Worm (Caenorhabditis elegans) whole organism, L1 larva: Measurements from ENCODE around the gene nlp-2.

Experiments used
- C04F5.9 ChIP-seq: sonication (generic microtip); optimal IDR thresholded peaks from 2 replicates; lab custom pipeline; 2016; ENCODE audit warnings: missing genetic modification characterization, missing compliant biosample characterization
- alr-1 ChIP-seq: fragments of 200-800 bp; sonication (Bioruptor generic); optimal IDR thresholded peaks from 2 replicates; lab custom pipeline; 2018; ENCODE audit warnings: borderline replicate concordance, mild to moderate bottlenecking, missing genetic modification characterization, missing compliant biosample characterization
- aly-2 ChIP-seq: fragments of 150-350 bp; optimal IDR thresholded peaks from 2 replicates; lab custom pipeline; 2014; ENCODE audit warnings: missing biosample characterization, missing genetic modification characterization
- ceh-82 ChIP-seq, 3 experiments: fragments of 150-350 bp in 1 of 3; sonication (generic microtip) in 2 of 3; optimal IDR thresholded peaks; 2 replicates each; lab custom pipeline; 2014 to 2017; ENCODE audit warnings: missing biosample characterization in 3 of 3, missing genetic modification characterization in 3 of 3
- ceh-88 ChIP-seq: fragments of 200-800 bp; sonication (Bioruptor generic); IDR thresholded peaks from 2 replicates; pipeline ENCODE4 v1.3.6; 2022; ENCODE audit warnings: missing genetic modification characterization, missing compliant biosample characterization
- ceh-90 ChIP-seq: sonication (generic microtip); optimal IDR thresholded peaks from 2 replicates; lab custom pipeline; 2016; ENCODE audit warnings: missing genetic modification characterization, missing compliant biosample characterization
- ces-1 ChIP-seq: fragments of 150-350 bp; optimal IDR thresholded peaks from 2 replicates; lab custom pipeline; 2014; ENCODE audit warnings: missing biosample characterization, missing genetic modification reagents, missing genetic modification characterization
- dsc-1 ChIP-seq: sonication (generic microtip); optimal IDR thresholded peaks from 2 replicates; lab custom pipeline; 2016; ENCODE audit warnings: mild to moderate bottlenecking, missing genetic modification characterization, missing compliant biosample characterization
- egl-27 ChIP-seq, 2 experiments: fragments of 150-350 bp in 1 of 2; sonication (generic microtip); optimal IDR thresholded peaks; 3 replicates each; lab custom pipeline; 2017 to 2018; ENCODE audit warnings: missing biosample characterization in 2 of 2, missing genetic modification characterization in 2 of 2, missing genetic modification reagents in 2 of 2
- elt-3 ChIP-seq, 6 experiments: fragments of 150-350 bp in 1 of 6; sonication (generic microtip); optimal IDR thresholded peaks; 2 replicates each; lab custom pipeline; 2017 to 2018; ENCODE audit warnings: missing biosample characterization in 6 of 6, missing genetic modification characterization in 6 of 6, inconsistent platforms in 1 of 6
- fkh-4 ChIP-seq: sonication (generic microtip); optimal IDR thresholded peaks from 2 replicates; lab custom pipeline; 2016; ENCODE audit warnings: missing compliant biosample characterization, missing genetic modification characterization, borderline replicate concordance
- fkh-8 ChIP-seq: sonication (generic microtip); optimal IDR thresholded peaks from 2 replicates; lab custom pipeline; 2016; ENCODE audit warnings: mild to moderate bottlenecking, missing genetic modification characterization, missing compliant biosample characterization
- grh-1 ChIP-seq: fragments of 200-800 bp; sonication (Bioruptor generic); IDR thresholded peaks from 2 replicates; pipeline ENCODE4 v1.3.6; 2022; ENCODE audit warnings: missing genetic modification reagents, missing genetic modification characterization, missing compliant biosample characterization
- hlh-17 ChIP-seq: fragments of 200-800 bp; sonication (Bioruptor generic); optimal IDR thresholded peaks from 2 replicates; lab custom pipeline; 2018; ENCODE audit warnings: missing genetic modification characterization, mild to moderate bottlenecking, missing compliant biosample characterization, moderate library complexity, borderline replicate concordance
- irx-1 ChIP-seq: sonication (generic microtip); optimal IDR thresholded peaks from 2 replicates; lab custom pipeline; 2016; ENCODE audit warnings: missing genetic modification characterization, missing compliant biosample characterization
- isw-1 ChIP-seq: fragments of 200-800 bp; sonication (Bioruptor generic); IDR thresholded peaks from 2 replicates; pipeline ENCODE4 v1.3.6; 2022; ENCODE audit warnings: missing genetic modification characterization, missing compliant biosample characterization
- lin-13 ChIP-seq: fragments of 150-350 bp; optimal IDR thresholded peaks from 2 replicates; lab custom pipeline; 2014; ENCODE audit warnings: missing biosample characterization, missing genetic modification reagents, missing genetic modification characterization
- lin-14 ChIP-seq: fragments of 200-800 bp; sonication (Bioruptor generic); optimal IDR thresholded peaks from 2 replicates; lab custom pipeline; 2018; ENCODE audit warnings: mild to moderate bottlenecking, missing genetic modification characterization, moderate library complexity, missing compliant biosample characterization
- lin-35 ChIP-seq, 2 experiments: fragments of 150-350 bp; optimal IDR thresholded peaks; 2 replicates each; lab custom pipeline; 2014; ENCODE audit warnings: missing biosample characterization in 2 of 2, missing genetic modification characterization in 2 of 2, missing genetic modification reagents in 2 of 2
- lir-3 ChIP-seq: sonication (generic microtip); optimal IDR thresholded peaks from 2 replicates; lab custom pipeline; 2016; ENCODE audit warnings: mild to moderate bottlenecking, missing genetic modification characterization, moderate library complexity, missing compliant biosample characterization; ENCODE audit not compliant: poor library complexity
- lsy-2 ChIP-seq, 2 experiments: fragments of 150-350 bp; optimal IDR thresholded peaks; 2 replicates each; lab custom pipeline; 2014; ENCODE audit warnings: missing biosample characterization in 2 of 2, missing genetic modification characterization in 2 of 2
- mdl-1 ChIP-seq, 2 experiments: fragments of 150-350 bp; optimal IDR thresholded peaks; 2 replicates each; lab custom pipeline; 2014 to 2017; ENCODE audit warnings: missing biosample characterization in 2 of 2, missing genetic modification characterization in 2 of 2, inconsistent platforms in 1 of 2
- nhr-11 ChIP-seq: fragments of 150-350 bp; optimal IDR thresholded peaks from 2 replicates; lab custom pipeline; 2014; ENCODE audit warnings: missing biosample characterization, missing genetic modification characterization
- nhr-12 ChIP-seq: sonication (generic microtip); optimal IDR thresholded peaks from 2 replicates; lab custom pipeline; 2017; ENCODE audit warnings: missing biosample characterization, missing genetic modification characterization
- nhr-19 ChIP-seq: fragments of 200-800 bp; sonication (Bioruptor generic); conservative IDR thresholded peaks from 2 replicates; pipeline ENCODE4 v1.3.6; 2022; ENCODE audit warnings: missing genetic modification characterization, missing compliant biosample characterization
- nhr-20 ChIP-seq: sonication (generic microtip); optimal IDR thresholded peaks from 2 replicates; lab custom pipeline; 2016; ENCODE audit warnings: mild to moderate bottlenecking, missing genetic modification characterization, missing compliant biosample characterization
- nhr-237 ChIP-seq: fragments of 150-350 bp; optimal IDR thresholded peaks from 2 replicates; lab custom pipeline; 2014; ENCODE audit warnings: missing biosample characterization, missing genetic modification characterization
- nhr-47 ChIP-seq: sonication (generic microtip); optimal IDR thresholded peaks from 2 replicates; lab custom pipeline; 2016; ENCODE audit warnings: mild to moderate bottlenecking, missing genetic modification characterization, moderate library complexity, missing compliant biosample characterization
- nhr-71 ChIP-seq: sonication (generic microtip); optimal IDR thresholded peaks from 2 replicates; lab custom pipeline; 2016; ENCODE audit warnings: mild to moderate bottlenecking, missing genetic modification characterization, moderate library complexity, missing compliant biosample characterization
- nhr-90 ChIP-seq: sonication (generic microtip); optimal IDR thresholded peaks from 2 replicates; lab custom pipeline; 2016; ENCODE audit warnings: mild to moderate bottlenecking, missing genetic modification characterization, missing compliant biosample characterization; ENCODE audit not compliant: poor library complexity
- pqm-1 ChIP-seq: sonication (generic microtip); optimal IDR thresholded peaks from 3 replicates; lab custom pipeline; 2017; ENCODE audit warnings: missing biosample characterization, missing genetic modification characterization
- rnt-1 ChIP-seq: sonication (generic microtip); optimal IDR thresholded peaks from 2 replicates; lab custom pipeline; 2016; ENCODE audit warnings: mild to moderate bottlenecking, missing genetic modification characterization, moderate library complexity, missing compliant biosample characterization
- skn-1 ChIP-seq: fragments of 150-350 bp; optimal IDR thresholded peaks from 2 replicates; lab custom pipeline; 2014; ENCODE audit warnings: missing biosample characterization, missing genetic modification characterization
- snpc-4 ChIP-seq: fragments of 150-350 bp; optimal IDR thresholded peaks from 2 replicates; lab custom pipeline; 2014; ENCODE audit warnings: missing biosample characterization, missing genetic modification characterization
- snu-23 ChIP-seq: sonication (generic microtip); optimal IDR thresholded peaks from 2 replicates; lab custom pipeline; 2016; ENCODE audit warnings: missing genetic modification characterization, missing compliant biosample characterization
- sox-4 ChIP-seq: sonication (generic microtip); optimal IDR thresholded peaks from 2 replicates; lab custom pipeline; 2016; ENCODE audit warnings: missing genetic modification characterization, missing compliant biosample characterization
- sup-37 ChIP-seq: fragments of 200-800 bp; sonication (Bioruptor generic); optimal IDR thresholded peaks from 2 replicates; lab custom pipeline; 2018; ENCODE audit warnings: mild to moderate bottlenecking, missing genetic modification characterization, missing compliant biosample characterization
- swsn-7 ChIP-seq: sonication (generic microtip); optimal IDR thresholded peaks from 2 replicates; lab custom pipeline; 2016; ENCODE audit warnings: missing genetic modification characterization, missing compliant biosample characterization
- tbx-2 ChIP-seq: sonication (generic microtip); optimal IDR thresholded peaks from 2 replicates; lab custom pipeline; 2016; ENCODE audit warnings: missing genetic modification characterization, missing compliant biosample characterization
- tlp-1 ChIP-seq: fragments of 150-350 bp; optimal IDR thresholded peaks from 2 replicates; lab custom pipeline; 2014; ENCODE audit warnings: missing biosample characterization, missing genetic modification characterization
- unc-130 ChIP-seq: fragments of 150-350 bp; optimal IDR thresholded peaks from 2 replicates; lab custom pipeline; 2017; ENCODE audit warnings: missing biosample characterization, missing genetic modification characterization, inconsistent platforms
- unc-62 ChIP-seq: fragments of 150-350 bp; optimal IDR thresholded peaks from 2 replicates; lab custom pipeline; 2014; ENCODE audit warnings: missing biosample characterization, missing genetic modification reagents, missing genetic modification characterization
- unc-86 ChIP-seq: sonication (generic microtip); optimal IDR thresholded peaks from 2 replicates; lab custom pipeline; 2016; ENCODE audit warnings: missing genetic modification characterization, missing compliant biosample characterization
- xbp-1 ChIP-seq: sonication (generic microtip); optimal IDR thresholded peaks from 2 replicates; lab custom pipeline; 2016; ENCODE audit warnings: missing genetic modification characterization, missing compliant biosample characterization
- zag-1 ChIP-seq: fragments of 150-350 bp; optimal IDR thresholded peaks from 2 replicates; lab custom pipeline; 2014; ENCODE audit warnings: missing biosample characterization, missing genetic modification characterization

nlp-2 gene

ce11 chrX:2382227-2382626, 37.7 kb upstream of the nlp-2 start (continued):
- TF ChIP-seq xbp-1 (tag; lab: Kevin White, UChicago) = peak; percentile 60
- peak in 1 of 2 experiments; percentile 28 for TF ChIP-seq mdl-1 (tag; optimal IDR thresholded peaks at IDR 0.05; lab: Kevin White, UChicago)
- TF ChIP-seq aly-2 (tag; lab: Kevin White, UChicago) = no peak
- peak; percentile 49 for TF ChIP-seq nhr-19 (GFP tag; lab: Robert Waterston, UW)
- TF ChIP-seq tbx-2 (tag; lab: Kevin White, UChicago) = peak; percentile 61
- peak; percentile 43 for TF ChIP-seq unc-86 (tag; lab: Kevin White, UChicago)
- peak; percentile 26 for TF ChIP-seq fkh-8
- TF ChIP-seq nhr-11 = no peak
- TF ChIP-seq alr-1 (tag; lab: Kevin White, UChicago) = no peak
- TF ChIP-seq sox-4 (tag; lab: Kevin White, UChicago) = no peak
- TF ChIP-seq snpc-4 (tag; lab: Kevin White, UChicago) = peak; percentile 58
- peak; percentile 34 for TF ChIP-seq isw-1 (GFP tag; lab: Robert Waterston, UW)
- peak; percentile 73 for TF ChIP-seq nhr-90 (tag; lab: Kevin White, UChicago)
- TF ChIP-seq irx-1 (tag; lab: Kevin White, UChicago) = peak; percentile 14
- no peak for TF ChIP-seq ces-1 (GFP tag; lab: Kevin White, UChicago)
- TF ChIP-seq egl-27 (tag; optimal IDR thresholded peaks at IDR 0.05; lab: Kevin White, UChicago) = no peak
- TF ChIP-seq nhr-71 = peak; percentile 83
- no peak for TF ChIP-seq ceh-88
- TF ChIP-seq dsc-1 (tag; lab: Kevin White, UChicago) = peak; percentile 57
- TF ChIP-seq ceh-82 (tag; optimal IDR thresholded peaks at IDR 0.05; lab: Kevin White, UChicago) = peak; percentile 35 to 40 (median 39)
- peak; percentile 59 to 77 for TF ChIP-seq lin-35 (GFP tag; optimal IDR thresholded peaks at IDR 0.05; lab: Kevin White, UChicago)
- TF ChIP-seq lin-14 (GFP tag; lab: Kevin White, UChicago) = peak; percentile 71
- no peak for TF ChIP-seq unc-130
- peak; percentile 75 for TF ChIP-seq nhr-20 (tag; lab: Kevin White, UChicago)
- no peak for TF ChIP-seq nhr-237 (tag; lab: Kevin White, UChicago)
- peak; percentile 83 for TF ChIP-seq rnt-1 (tag; lab: Kevin White, UChicago)
- no peak for TF ChIP-seq elt-3 (tag; optimal IDR thresholded peaks at IDR 0.05; lab: Kevin White, UChicago)
- TF ChIP-seq fkh-4 (tag; lab: Kevin White, UChicago) = no peak
- no peak for TF ChIP-seq lin-13 (GFP tag; lab: Kevin White, UChicago)
- peak; percentile 75 for TF ChIP-seq swsn-7 (tag; lab: Kevin White, UChicago)
- TF ChIP-seq pqm-1 = no peak
- TF ChIP-seq grh-1 (GFP tag; lab: Robert Waterston, UW) = 0 out of 2 replicates have a peak, but pooled peaks have one; percentile 5
- no peak for TF ChIP-seq unc-62
- peak; percentile 75 for TF ChIP-seq nhr-47 (tag; lab: Kevin White, UChicago)
- peak; percentile 73 to 74 for TF ChIP-seq lsy-2 (tag; optimal IDR thresholded peaks at IDR 0.05; lab: Kevin White, UChicago)
- no peak for TF ChIP-seq tlp-1

- TF ChIP-seq C04F5.9 (tag; lab: Kevin White, UChicago) = no peak
- no peak for TF ChIP-seq zag-1 (tag; lab: Kevin White, UChicago)
- TF ChIP-seq sup-37 (GFP tag; lab: Kevin White, UChicago) = no peak
- TF ChIP-seq sox-4 (tag; lab: Kevin White, UChicago) = no peak
- TF ChIP-seq aly-2 (tag; lab: Kevin White, UChicago) = no peak
- no peak for TF ChIP-seq mdl-1 (tag; optimal IDR thresholded peaks at IDR 0.05; lab: Kevin White, UChicago)
- TF ChIP-seq ceh-90 (tag; lab: Kevin White, UChicago) = no peak
- no peak for TF ChIP-seq snu-23 (GFP tag; lab: Kevin White, UChicago)
- TF ChIP-seq nhr-90 (tag; lab: Kevin White, UChicago) = no peak
- no peak for TF ChIP-seq lir-3 (tag; lab: Kevin White, UChicago)
- no peak for TF ChIP-seq unc-86 (tag; lab: Kevin White, UChicago)
- no peak for TF ChIP-seq hlh-17 (GFP tag; lab: Kevin White, UChicago)
- no peak for TF ChIP-seq alr-1 (tag; lab: Kevin White, UChicago)
- TF ChIP-seq nhr-12 (tag; lab: Kevin White, UChicago) = no peak
- no peak for TF ChIP-seq skn-1 (tag; lab: Kevin White, UChicago)
These were observed 36.7 kb upstream of the nlp-2 start, which contains the start of gene F47G3.4 for ce11 chrX:2381282-2381681. Gene F47G3.4, plus strand, starts transcription at chrX:2381582.
